Worm (Caenorhabditis elegans) whole organism, L4 larva: ENCODE measurements around the gene nhr-228.

Experiments used
- Y48G9A.11 ChIP-seq: fragments of 200-800 bp; sonication (Bioruptor generic); IDR thresholded peaks from 2 replicates; pipeline ENCODE4 v1.3.6; 2022; ENCODE audit warnings: missing genetic modification reagents, missing genetic modification characterization, missing compliant biosample characterization
- ces-1 ChIP-seq: fragments of 150-350 bp; sonication (generic microtip); optimal IDR thresholded peaks from 4 replicates; lab custom pipeline; 2014; ENCODE audit warnings: missing biosample characterization, missing genetic modification reagents, missing genetic modification characterization
- nhr-6 ChIP-seq: fragments of 150-350 bp; optimal IDR thresholded peaks from 2 replicates; lab custom pipeline; 2014; ENCODE audit warnings: missing biosample characterization, missing genetic modification characterization
- pha-4 ChIP-seq, 2 experiments: fragments of 150-350 bp in 1 of 2; fragments of 200-800 bp in 1 of 2; sonication (Bioruptor generic) in 1 of 2; IDR thresholded peaks in 1 of 2; optimal IDR thresholded peaks in 1 of 2; 2 replicates each; pipeline versions ENCODE4 v1.3.6 to Lab custom; 2014 to 2022; ENCODE audit warnings: missing genetic modification characterization in 2 of 2, missing genetic modification reagents in 2 of 2, missing biosample characterization in 1 of 2, missing compliant biosample characterization in 1 of 2
- ztf-7 ChIP-seq: fragments of 150-350 bp; optimal IDR thresholded peaks from 2 replicates; lab custom pipeline; 2014; ENCODE audit warnings: missing biosample characterization, missing genetic modification characterization

DNA sequence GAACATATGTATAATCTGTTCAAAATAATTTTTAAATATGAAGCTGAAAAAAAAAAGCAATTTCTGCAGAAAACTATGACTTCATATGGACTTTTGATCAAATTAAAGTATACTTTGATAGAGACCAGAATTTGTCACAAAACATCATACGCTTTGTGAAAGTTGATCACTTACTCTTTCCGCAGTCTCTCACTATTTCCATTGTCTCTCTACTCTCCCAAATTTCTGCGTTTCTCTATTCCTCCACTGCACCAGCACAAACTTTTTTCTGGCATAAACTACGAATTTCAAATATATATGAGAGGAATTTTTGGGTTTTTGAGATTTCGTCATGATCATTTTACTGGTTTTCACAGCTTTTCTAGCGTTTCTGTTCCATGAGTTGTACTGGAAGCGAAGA is 45.7 kb upstream of the nhr-228 start, which contains the start of gene cyp-33C4:
- no peak for TF ChIP-seq Y48G9A.11 (GFP tag; lab: Robert Waterston, UW)
- no peak for TF ChIP-seq pha-4 (GFP tag; IDR thresholded peaks at IDR 0.05; lab: Robert Waterston, UW)
- TF ChIP-seq pha-4 (tag; optimal IDR thresholded peaks at IDR 0.05; lab: Kevin White, UChicago), result no peak
- no peak for TF ChIP-seq ztf-7 (tag; lab: Kevin White, UChicago)
- no peak for TF ChIP-seq nhr-6 (tag; lab: Kevin White, UChicago)
- no peak for TF ChIP-seq ces-1
